ENCODE assay signal across 1 fruit fly cellular context in genomic region chr3R:24348420-24349190, dm6.
A peak's percentile ranks its signal among the peaks of the same experiment; 100 is the strongest.
TF ChIP-seq lines count a peak whose summit lies in the region.

Gene CG5746, minus strand, starts transcription at chr3R:24348791.
Gene CG6454, plus strand, starts transcription at chr3R:24349182.

TF ChIP-seq in whole organism, embryonic, 481 proteins besides CTCF, POLR2A, EP300 and RAD21 (continued from another document):
- peak; percentile 25 for TF ChIP-seq zen (tag; optimal IDR thresholded peaks at IDR 0.05; lab: Kevin White, UChicago)
- peak; percentile 69 for TF ChIP-seq CG30020 (tag; optimal IDR thresholded peaks at IDR 0.05; lab: Kevin White, UChicago)
- peak; percentile 68 for TF ChIP-seq Sin3A (optimal IDR thresholded peaks at IDR 0.05; lab: Kevin White, UChicago)
- peak; percentile 64 for TF ChIP-seq CG12155 (GFP tag; optimal IDR thresholded peaks at IDR 0.05; lab: Kevin White, UChicago)
- peak; percentile 45 for TF ChIP-seq CG15696 (tag; optimal IDR thresholded peaks at IDR 0.05; lab: Kevin White, UChicago)
- TF ChIP-seq sima (GFP tag; optimal IDR thresholded peaks at IDR 0.05; lab: Kevin White, UChicago): peak; percentile 1
- TF ChIP-seq D19B (GFP tag; optimal IDR thresholded peaks at IDR 0.05; lab: Kevin White, UChicago): no peak
- peak; percentile 50 for TF ChIP-seq CG9727 (GFP tag; optimal IDR thresholded peaks at IDR 0.05; lab: Kevin White, UChicago)
- peak; percentile 62 for TF ChIP-seq CG18619 (GFP tag; optimal IDR thresholded peaks at IDR 0.05; lab: Kevin White, UChicago)
- peak; percentile 42 for TF ChIP-seq Dek (tag; optimal IDR thresholded peaks at IDR 0.05; lab: Kevin White, UChicago)
- no peak for TF ChIP-seq CG6254 (GFP tag; optimal IDR thresholded peaks at IDR 0.05; lab: Kevin White, UChicago)
- TF ChIP-seq tio (GFP tag; optimal IDR thresholded peaks at IDR 0.05; lab: Kevin White, UChicago): no peak
- peak; percentile 10 for TF ChIP-seq Elba2 (GFP tag; optimal IDR thresholded peaks at IDR 0.05; lab: Kevin White, UChicago)
- TF ChIP-seq CG6765 (GFP tag; optimal IDR thresholded peaks at IDR 0.05; lab: Kevin White, UChicago): peak; percentile 30
